5 fruit fly cellular contexts compared by ENCODE assay signal in genomic region chrX:6728597-6729158, dm6.
TF ChIP-seq lines count a peak whose summit lies in the region.

No protein-coding gene starts in this region.

- TF ChIP-seq CTCF in S2 (optimal IDR thresholded peaks at IDR 0.05; lab: Kevin White, UChicago) = peak; percentile 82 to 87
- peak; percentile 61 for TF ChIP-seq CTCF in whole organism, embryonic (GFP tag; optimal IDR thresholded peaks at IDR 0.05; lab: Kevin White, UChicago)

TF ChIP-seq in whole organism, adult, 20 proteins besides CTCF, POLR2A, EP300 and RAD21:
- TF ChIP-seq CG14711 (tag; optimal IDR thresholded peaks at IDR 0.05; lab: Kevin White, UChicago) (no peak), CG7045 (GFP tag; optimal IDR thresholded peaks at IDR 0.05; lab: Kevin White, UChicago) (no peak), ovo (GFP tag; optimal IDR thresholded peaks at IDR 0.05; lab: Kevin White, UChicago) (no peak), pad (GFP tag; optimal IDR thresholded peaks at IDR 0.05; lab: Kevin White, UChicago) (no peak), CG5204 (GFP tag; optimal IDR thresholded peaks at IDR 0.05; lab: Kevin White, UChicago) (no peak), kay (GFP tag; lab: Kevin White, UChicago; ENCODE audit: borderline replicate concordance) (peak; percentile 0)

TF ChIP-seq in whole organism, embryonic, 481 proteins besides CTCF, POLR2A, EP300 and RAD21:
- peak; percentile 13 to 27 for TF ChIP-seq tll (GFP tag; optimal IDR thresholded peaks at IDR 0.05; lab: Kevin White, UChicago)
- TF ChIP-seq wor (GFP tag; IDR thresholded peaks at IDR 0.05; lab: Robert Waterston, UW) = 0 out of 2 replicates have a peak, but pooled peaks have one; percentile 13
- TF ChIP-seq pita (GFP tag; optimal IDR thresholded peaks at IDR 0.05; lab: Kevin White, UChicago) = peak; percentile 19
- TF ChIP-seq CG6791 (GFP tag; IDR thresholded peaks at IDR 0.05; lab: Robert Waterston, UW; ENCODE audit: partially characterized antibody) = peak; percentile 80
- peak; percentile 67 for TF ChIP-seq Ets65A (GFP tag; lab: Kevin White, UChicago)
- peak; percentile 100 for TF ChIP-seq CG8290 (GFP tag; optimal IDR thresholded peaks at IDR 0.05; lab: Kevin White, UChicago)
- TF ChIP-seq CG8290 (tag; optimal IDR thresholded peaks at IDR 0.05; lab: Kevin White, UChicago) = no peak
- no peak for TF ChIP-seq CG4730 (GFP tag; IDR thresholded peaks at IDR 0.05; lab: Robert Waterston, UW)
- TF ChIP-seq CG2199 (GFP tag; IDR thresholded peaks at IDR 0.05; lab: Robert Waterston, UW) = no peak
- TF ChIP-seq sens (GFP tag; lab: Kevin White, UChicago) = peak; percentile 42
- TF ChIP-seq CG13894 (tag; optimal IDR thresholded peaks at IDR 0.05; lab: Kevin White, UChicago) = peak; percentile 25
- TF ChIP-seq caup (GFP tag; optimal IDR thresholded peaks at IDR 0.05; lab: Kevin White, UChicago; ENCODE audit: severe bottlenecking) = no peak
- TF ChIP-seq stwl (tag; optimal IDR thresholded peaks at IDR 0.05; lab: Kevin White, UChicago) = peak; percentile 18
- no peak for TF ChIP-seq sna (GFP tag; IDR thresholded peaks at IDR 0.05; lab: Robert Waterston, UW; ENCODE audit: partially characterized antibody)
- TF ChIP-seq Med (GFP tag; lab: Kevin White, UChicago) = peak; percentile 50
- TF ChIP-seq CG8281 (tag; optimal IDR thresholded peaks at IDR 0.05; lab: Kevin White, UChicago) = no peak
- no peak for TF ChIP-seq lmd (GFP tag; IDR thresholded peaks at IDR 0.05; lab: Robert Waterston, UW)
- TF ChIP-seq Hr78 (GFP tag; optimal IDR thresholded peaks at IDR 0.05; lab: Kevin White, UChicago) = peak in 1 of 2 experiments; percentile 100
TF ChIP-seq in whole organism, embryonic: peak in this region for 11.

TF ChIP-seq in whole organism, prepupa, 60 proteins besides CTCF, POLR2A, EP300 and RAD21:
- peak; percentile 94 for TF ChIP-seq svp (GFP tag; lab: Kevin White, UChicago)
- peak; percentile 64 for TF ChIP-seq Eip78C (GFP tag; lab: Kevin White, UChicago)
- TF ChIP-seq CG4318 (GFP tag; optimal IDR thresholded peaks at IDR 0.05; lab: Kevin White, UChicago) = no peak

TF ChIP-seq in whole organism, pupa, 21 proteins besides CTCF, POLR2A, EP300 and RAD21:
- no peak for TF ChIP-seq Ets98B (GFP tag; IDR thresholded peaks at IDR 0.05; lab: Robert Waterston, UW)
- TF ChIP-seq EcR (GFP tag; optimal IDR thresholded peaks at IDR 0.05; lab: Kevin White, UChicago) = peak; percentile 47
